Fruit fly (Drosophila melanogaster): ENCODE data around the gene CG13454.
A peak's percentile ranks its signal among the peaks of the same experiment; 100 is the strongest.

CG13454 gene

DNA sequence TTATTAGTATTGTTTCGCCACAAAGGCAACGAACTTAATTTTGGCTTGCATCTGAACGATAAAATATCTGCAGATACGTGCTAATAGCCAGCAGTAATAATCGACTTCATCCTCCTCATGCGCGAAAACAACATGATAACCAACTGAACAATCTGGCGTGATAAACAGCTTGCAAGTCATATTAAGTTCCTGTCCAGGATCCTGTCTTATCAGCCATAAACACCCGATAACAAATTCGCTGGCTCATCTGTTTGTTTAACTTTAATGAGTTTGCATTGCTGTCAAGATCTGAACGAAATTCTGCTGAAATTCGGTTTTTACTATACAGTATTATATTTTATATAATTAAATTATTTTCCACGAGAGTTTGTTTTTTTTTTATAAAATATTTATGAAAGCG, 3.6 kb downstream of the CG13454 start:
- TF ChIP-seq cnc (optimal IDR thresholded peaks at IDR 0.05), result peak in 1 of 2 experiments; percentile 64
- TF ChIP-seq tj (GFP tag; optimal IDR thresholded peaks at IDR 0.05), result peak; percentile 78
- no peak for TF ChIP-seq toe (GFP tag; optimal IDR thresholded peaks at IDR 0.05)

DNA sequence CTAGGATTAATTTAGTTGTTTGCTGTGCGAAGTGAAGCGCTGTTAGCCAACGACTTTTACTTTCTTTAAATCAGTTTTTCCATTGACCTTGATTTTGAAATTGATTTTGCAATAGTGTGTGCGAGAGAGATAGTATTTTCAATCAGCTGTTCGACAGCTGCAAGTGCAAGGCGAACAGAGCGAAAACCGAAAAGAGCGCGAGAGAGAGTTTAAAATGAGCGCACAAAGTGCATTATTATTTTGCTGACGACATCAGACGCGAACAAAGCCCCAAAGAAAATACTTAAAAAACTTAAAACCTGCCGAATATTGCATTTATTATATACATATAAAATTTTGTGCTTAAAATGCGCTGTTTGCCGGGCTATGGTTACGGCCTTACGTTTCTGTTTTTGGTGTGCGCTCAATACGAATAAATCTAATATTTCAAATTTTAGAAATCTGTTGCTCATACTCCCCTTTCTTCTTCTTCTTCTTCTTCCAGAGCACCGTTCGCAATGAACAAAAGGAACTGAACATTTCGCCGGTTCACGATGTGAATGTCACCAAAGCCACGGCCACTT, 5.1 kb downstream of the CG13454 start:
- TF ChIP-seq Hr96 (GFP tag; optimal IDR thresholded peaks at IDR 0.05), result no peak
- TF ChIP-seq bab1 (GFP tag; optimal IDR thresholded peaks at IDR 0.05), result peak; percentile 37
- peak; percentile 57 for TF ChIP-seq CG33017 (tag; optimal IDR thresholded peaks at IDR 0.05)
- TF ChIP-seq CG11617 (GFP tag; optimal IDR thresholded peaks at IDR 0.05), result peak; percentile 55
- TF ChIP-seq Mnt (GFP tag; optimal IDR thresholded peaks at IDR 0.05), result peak; percentile 44
- TF ChIP-seq CG14711 (tag; optimal IDR thresholded peaks at IDR 0.05), result no peak
- TF ChIP-seq CG12768 (GFP tag; optimal IDR thresholded peaks at IDR 0.05), result peak; percentile 42
- no peak for TF ChIP-seq cnc (optimal IDR thresholded peaks at IDR 0.05)
- peak; percentile 65 for TF ChIP-seq cic (GFP tag; optimal IDR thresholded peaks at IDR 0.05)
- peak; percentile 98 for TF ChIP-seq kay (GFP tag; ENCODE audit: borderline replicate concordance)
- TF ChIP-seq Clk (GFP tag; optimal IDR thresholded peaks at IDR 0.05), result no peak
- peak; percentile 98 for TF ChIP-seq tj (GFP tag; optimal IDR thresholded peaks at IDR 0.05)
- TF ChIP-seq pad (GFP tag; optimal IDR thresholded peaks at IDR 0.05), result peak; percentile 41

DNA sequence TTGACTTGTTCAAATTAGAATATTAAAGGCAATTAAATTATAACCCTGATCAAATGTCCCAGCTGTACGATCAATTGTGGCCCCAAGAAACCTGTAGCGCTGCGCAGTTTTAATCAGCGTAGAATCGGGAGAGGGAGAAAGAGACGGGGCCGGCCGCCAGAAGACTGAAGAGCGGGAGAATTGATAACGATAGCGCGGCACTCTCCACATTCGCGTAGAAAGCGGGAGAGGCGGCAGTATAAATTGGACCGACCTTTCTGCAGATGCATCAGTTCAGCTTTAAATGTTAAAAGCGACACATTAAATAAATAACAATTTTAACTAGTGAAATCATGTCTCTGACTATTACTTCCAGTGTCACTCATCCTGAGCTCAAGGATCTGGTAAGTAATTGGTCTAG, 6.1 kb downstream of the CG13454 start, which contains the start of gene MsrA:
Gene MsrA, plus strand, starts transcription at position 266 of the 400 bp plus-strand sequence.
- TF ChIP-seq CG12768 (GFP tag; optimal IDR thresholded peaks at IDR 0.05) (no peak), Crg-1 (GFP tag; optimal IDR thresholded peaks at IDR 0.05) (no peak), tj (GFP tag; optimal IDR thresholded peaks at IDR 0.05) (peak; percentile 80), cic (GFP tag; optimal IDR thresholded peaks at IDR 0.05) (peak; percentile 49), CG5204 (GFP tag; optimal IDR thresholded peaks at IDR 0.05) (no peak), toe (GFP tag; optimal IDR thresholded peaks at IDR 0.05) (no peak), kay (GFP tag; ENCODE audit: borderline replicate concordance) (peak; percentile 31), pad (GFP tag; optimal IDR thresholded peaks at IDR 0.05) (no peak), Hr96 (GFP tag; optimal IDR thresholded peaks at IDR 0.05) (peak; percentile 2), CG11617 (GFP tag; optimal IDR thresholded peaks at IDR 0.05) (no peak), Clk (GFP tag; optimal IDR thresholded peaks at IDR 0.05) (no peak), Mnt (GFP tag; optimal IDR thresholded peaks at IDR 0.05) (peak; percentile 51), CG33017 (tag; optimal IDR thresholded peaks at IDR 0.05) (peak; percentile 12), cnc (optimal IDR thresholded peaks at IDR 0.05) (no peak), CG14711 (tag; optimal IDR thresholded peaks at IDR 0.05) (no peak), bab1 (GFP tag; optimal IDR thresholded peaks at IDR 0.05) (peak; percentile 36), CG7045 (GFP tag; optimal IDR thresholded peaks at IDR 0.05) (no peak), CG1620 (GFP tag; optimal IDR thresholded peaks at IDR 0.05) (no peak), ovo (GFP tag; optimal IDR thresholded peaks at IDR 0.05) (no peak), CG7101 (tag; optimal IDR thresholded peaks at IDR 0.05) (peak; percentile 20)

DNA sequence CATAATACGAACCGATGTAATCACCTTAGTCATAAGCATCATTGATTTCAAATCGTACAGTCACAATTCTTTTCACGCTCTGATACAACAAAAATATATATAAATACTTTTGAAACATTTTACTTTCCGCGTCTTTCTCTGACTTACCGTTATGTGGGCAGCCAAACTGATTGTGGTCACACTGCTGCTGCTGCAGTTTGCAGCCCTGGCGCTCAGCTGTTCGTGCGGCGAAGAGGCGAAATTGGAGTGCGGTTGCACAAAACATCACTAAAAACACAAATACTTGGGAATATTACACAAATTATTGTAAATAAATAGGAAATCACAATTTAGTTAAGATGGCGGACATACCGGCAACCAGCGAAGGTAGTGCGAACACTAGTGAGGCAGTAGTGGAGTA, 7.5 kb downstream of the CG13454 start, which contains the start of the genes gdl and gdl-ORF39:
Gene gdl, plus strand, starts transcription at position 48 of the 400 bp plus-strand sequence.
Gene gdl-ORF39, plus strand, starts transcription at position 48 of the 400 bp plus-strand sequence.
- TF ChIP-seq CG5204 (GFP tag; optimal IDR thresholded peaks at IDR 0.05), result no peak
- no peak for TF ChIP-seq kay (GFP tag; ENCODE audit: borderline replicate concordance)
- TF ChIP-seq Mnt (GFP tag; optimal IDR thresholded peaks at IDR 0.05), result peak; percentile 54
- TF ChIP-seq bab1 (GFP tag; optimal IDR thresholded peaks at IDR 0.05), result peak; percentile 54

DNA sequence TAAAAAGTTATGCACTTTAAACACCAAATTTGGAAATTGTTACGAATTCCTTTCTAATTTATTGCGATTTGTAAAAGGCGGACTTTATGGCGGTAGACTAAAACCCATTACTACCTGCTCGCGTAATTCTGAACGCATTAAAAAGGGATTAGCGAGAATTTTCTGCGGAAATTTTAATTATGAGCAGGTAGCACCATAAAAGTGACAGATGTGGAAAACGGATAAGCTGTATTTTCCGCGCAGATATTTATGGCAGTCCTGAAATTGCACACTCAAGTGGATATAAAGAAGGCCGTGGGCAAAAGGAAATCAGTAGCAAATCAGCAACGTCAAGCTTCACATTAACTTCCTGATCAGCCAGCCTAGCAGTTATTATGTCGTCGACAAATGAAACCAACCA, 8.1 kb downstream of the CG13454 start, which contains the start of gene Z600:
Gene Z600, plus strand, starts transcription at position 312 of the 400 bp plus-strand sequence.
- TF ChIP-seq CG33017 (tag; optimal IDR thresholded peaks at IDR 0.05) (no peak), ovo (GFP tag; optimal IDR thresholded peaks at IDR 0.05) (no peak), bab1 (GFP tag; optimal IDR thresholded peaks at IDR 0.05) (no peak), Clk (GFP tag; optimal IDR thresholded peaks at IDR 0.05) (no peak), toe (GFP tag; optimal IDR thresholded peaks at IDR 0.05) (no peak), CG14711 (tag; optimal IDR thresholded peaks at IDR 0.05) (no peak), tj (GFP tag; optimal IDR thresholded peaks at IDR 0.05) (no peak), CG12768 (GFP tag; optimal IDR thresholded peaks at IDR 0.05) (no peak), CG7045 (GFP tag; optimal IDR thresholded peaks at IDR 0.05) (no peak), cnc (optimal IDR thresholded peaks at IDR 0.05) (no peak), pad (GFP tag; optimal IDR thresholded peaks at IDR 0.05) (no peak), Mnt (GFP tag; optimal IDR thresholded peaks at IDR 0.05) (no peak), Crg-1 (GFP tag; optimal IDR thresholded peaks at IDR 0.05) (no peak)

DNA sequence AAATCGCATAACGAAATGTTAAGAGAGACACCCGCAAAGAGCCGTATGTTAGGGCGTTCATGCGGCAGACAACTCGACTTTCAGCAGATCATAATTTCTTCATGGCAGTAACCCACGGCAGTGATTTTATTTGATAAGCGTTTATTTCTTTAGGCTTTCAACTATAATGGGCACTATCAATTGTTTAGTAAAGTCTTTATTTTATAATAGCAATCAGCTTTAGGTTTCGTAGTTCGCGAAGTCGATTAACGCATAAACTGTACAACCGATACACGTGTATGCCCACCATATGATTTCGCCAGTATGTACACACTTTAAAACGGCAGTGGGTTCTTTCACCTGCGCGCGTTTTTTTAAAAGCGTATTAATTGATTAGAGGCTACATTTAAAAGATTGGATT, 8.6 kb downstream of the CG13454 start, which contains the start of gene CG7841:
Gene CG7841, minus strand, starts transcription at position 20 of the 400 bp plus-strand sequence.
- TF ChIP-seq CG14711 (tag; optimal IDR thresholded peaks at IDR 0.05), result peak; percentile 97
- peak; percentile 99 for TF ChIP-seq CG12768 (GFP tag; optimal IDR thresholded peaks at IDR 0.05)
- peak; percentile 98 for TF ChIP-seq kay (GFP tag; ENCODE audit: borderline replicate concordance)
- no peak for TF ChIP-seq cnc (optimal IDR thresholded peaks at IDR 0.05)
- TF ChIP-seq Crg-1 (GFP tag; optimal IDR thresholded peaks at IDR 0.05), result peak; percentile 95
- peak; percentile 90 for TF ChIP-seq CG1620 (GFP tag; optimal IDR thresholded peaks at IDR 0.05)
- peak; percentile 99 for TF ChIP-seq CG7101 (tag; optimal IDR thresholded peaks at IDR 0.05)
- TF ChIP-seq Mnt (GFP tag; optimal IDR thresholded peaks at IDR 0.05), result peak; percentile 99
- TF ChIP-seq ovo (GFP tag; optimal IDR thresholded peaks at IDR 0.05), result peak; percentile 91
- TF ChIP-seq tj (GFP tag; optimal IDR thresholded peaks at IDR 0.05), result peak; percentile 89
- TF ChIP-seq cic (GFP tag; optimal IDR thresholded peaks at IDR 0.05), result peak; percentile 87
- no peak for TF ChIP-seq toe (GFP tag; optimal IDR thresholded peaks at IDR 0.05)
- peak; percentile 99 for TF ChIP-seq CG11617 (GFP tag; optimal IDR thresholded peaks at IDR 0.05)
- peak; percentile 90 for TF ChIP-seq pad (GFP tag; optimal IDR thresholded peaks at IDR 0.05)
- TF ChIP-seq CG5204 (GFP tag; optimal IDR thresholded peaks at IDR 0.05), result no peak
- TF ChIP-seq bab1 (GFP tag; optimal IDR thresholded peaks at IDR 0.05), result peak; percentile 99
- TF ChIP-seq CG33017 (tag; optimal IDR thresholded peaks at IDR 0.05), result peak; percentile 99
- peak; percentile 98 for TF ChIP-seq Hr96 (GFP tag; optimal IDR thresholded peaks at IDR 0.05)
- peak; percentile 96 for TF ChIP-seq Clk (GFP tag; optimal IDR thresholded peaks at IDR 0.05)
- peak; percentile 99 for TF ChIP-seq CG7045 (GFP tag; optimal IDR thresholded peaks at IDR 0.05)

All from whole organism, adult.